Fruit fly (Drosophila melanogaster): ENCODE results near the gene Ugt37B1.

- TF ChIP-seq CG8478 (optimal IDR thresholded peaks at IDR 0.05) (no peak), CTCF (optimal IDR thresholded peaks at IDR 0.05) (no peak)
Measured at dm6 chr2L:6177141-6177540, 47.7 kb upstream of the Ugt37B1 start.
